Fruit fly (Drosophila melanogaster) whole organism, embryonic: ENCODE measurements around the gene CG8460.

Experiments used
- BEAF-32 ChIP-seq: fragments of 200-800 bp; sonication (Bioruptor generic); optimal IDR thresholded peaks from 3 replicates; lab custom pipeline; 2017; ENCODE audit warnings: missing biosample characterization, missing genetic modification characterization, mild to moderate bottlenecking, moderate library complexity, missing genetic modification reagents
- CG14965 ChIP-seq: fragments of 200-800 bp; sonication (Bioruptor generic); optimal IDR thresholded peaks from 2 replicates; lab custom pipeline; 2016; ENCODE audit warnings: missing biosample characterization, missing genetic modification characterization, borderline replicate concordance
- CG16779 ChIP-seq: fragments of 200-800 bp; sonication (Bioruptor generic); IDR thresholded peaks from 2 replicates; pipeline ENCODE4 v1.3.6; 2022; ENCODE audit warnings: missing biosample characterization, missing genetic modification characterization
- CG18011 ChIP-seq: fragments of 200-800 bp; sonication (Bioruptor generic); optimal IDR thresholded peaks from 2 replicates; lab custom pipeline; 2017; ENCODE audit warnings: missing biosample characterization, missing genetic modification characterization, mild to moderate bottlenecking, moderate library complexity, missing genotype
- CG5180 ChIP-seq: fragments of 200-800 bp; sonication (Bioruptor generic); optimal IDR thresholded peaks from 3 replicates; lab custom pipeline; 2017; ENCODE audit warnings: missing biosample characterization, missing genetic modification characterization, mild to moderate bottlenecking, moderate library complexity, missing genetic modification reagents
- CG8290 ChIP-seq, 3 experiments: fragments of 200-800 bp; sonication (Bioruptor generic); optimal IDR thresholded peaks; 2 replicates each; lab custom pipeline; 2016 to 2019; ENCODE audit warnings: missing biosample characterization in 3 of 3, missing genetic modification characterization in 3 of 3, mild to moderate bottlenecking in 2 of 3, moderate library complexity in 1 of 3
- CG8944 ChIP-seq: fragments of 200-800 bp; sonication (Bioruptor generic); optimal IDR thresholded peaks from 3 replicates; lab custom pipeline; 2016; ENCODE audit warnings: missing biosample characterization, missing genetic modification characterization
- Ets65A ChIP-seq: fragments of 200-800 bp; sonication (Bioruptor generic); peaks from one replicate; lab custom pipeline; 2016; ENCODE audit warnings: missing biosample characterization, missing genetic modification characterization
- fd3F ChIP-seq: fragments of 200-800 bp; sonication (Bioruptor generic); optimal IDR thresholded peaks from 2 replicates; lab custom pipeline; 2018; ENCODE audit warnings: missing biosample characterization, mild to moderate bottlenecking, missing genetic modification characterization, moderate library complexity
- grn ChIP-seq: fragments of 200-800 bp; sonication (Bioruptor generic); optimal IDR thresholded peaks from 3 replicates; lab custom pipeline; 2017; ENCODE audit warnings: missing biosample characterization, missing genetic modification characterization
- sens ChIP-seq: fragments of 200-800 bp; sonication (Bioruptor generic); peaks from one replicate; lab custom pipeline; 2016; ENCODE audit warnings: missing biosample characterization, missing genetic modification characterization
- seq ChIP-seq: fragments of 200-800 bp; sonication (Bioruptor generic); IDR thresholded peaks from 2 replicates; pipeline ENCODE4 v1.3.6; 2022; ENCODE audit warnings: missing biosample characterization, missing genetic modification characterization
- slp2 ChIP-seq: fragments of 200-800 bp; sonication (Bioruptor generic); optimal IDR thresholded peaks from 2 replicates; lab custom pipeline; 2016; ENCODE audit warnings: missing biosample characterization, missing genetic modification characterization
- usp ChIP-seq: fragments of >200 bp; optimal IDR thresholded peaks from 2 replicates; lab custom pipeline; 2017; ENCODE audit warnings: missing biosample characterization, missing genetic modification characterization

DNA sequence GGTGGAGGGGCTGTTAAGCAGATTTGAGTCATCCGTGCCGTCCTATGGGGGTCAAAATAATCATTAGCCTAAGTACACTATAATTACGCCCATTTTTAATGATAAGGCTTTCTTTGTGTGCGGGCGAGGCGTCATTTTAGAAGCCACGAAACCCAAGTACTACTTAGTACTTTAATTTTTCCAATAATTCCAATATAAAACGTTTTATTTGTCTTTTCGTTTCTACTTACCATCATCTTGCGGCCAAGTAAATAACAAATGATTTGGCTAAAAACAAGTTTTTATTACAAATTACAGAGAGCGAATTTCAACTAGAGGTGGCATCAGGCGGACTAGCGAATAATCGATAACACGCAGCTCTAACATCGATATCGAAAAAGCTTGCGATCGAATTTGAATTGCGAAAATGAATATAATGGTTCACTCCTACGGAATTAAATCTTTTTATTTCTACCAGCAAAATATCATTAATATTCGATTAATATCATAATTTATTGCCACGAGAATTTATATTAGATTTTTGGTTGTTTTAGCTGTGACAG lies 23.5 kb downstream of the CG8460 start, which contains the start of gene Snx6:
- no peak for TF ChIP-seq usp
- TF ChIP-seq grn (GFP tag; lab: Kevin White, UChicago), result no peak
- TF ChIP-seq sens (GFP tag; lab: Kevin White, UChicago), result no peak
- peak; percentile 64 for TF ChIP-seq BEAF-32 (GFP tag; lab: Kevin White, UChicago)
- TF ChIP-seq slp2, result no peak
- no peak for TF ChIP-seq CG18011
- no peak for TF ChIP-seq fd3F (GFP tag; lab: Kevin White, UChicago)
- TF ChIP-seq CG14965 (GFP tag; lab: Kevin White, UChicago), result no peak
- TF ChIP-seq CG16779 (GFP tag; lab: Robert Waterston, UW), result no peak
- TF ChIP-seq CG8290 (GFP tag; optimal IDR thresholded peaks at IDR 0.05; lab: Kevin White, UChicago), result no peak
- TF ChIP-seq CG8290 (tag; optimal IDR thresholded peaks at IDR 0.05; lab: Kevin White, UChicago), result no peak
- TF ChIP-seq Ets65A (GFP tag; lab: Kevin White, UChicago), result no peak
- TF ChIP-seq seq (GFP tag; lab: Robert Waterston, UW), result no peak
- no peak for TF ChIP-seq CG8944 (GFP tag; lab: Kevin White, UChicago)
- no peak for TF ChIP-seq CG5180 (GFP tag; lab: Kevin White, UChicago)
